Fruit fly (Drosophila melanogaster): ENCODE data around the gene Vps15.
A peak's percentile ranks its signal among the peaks of the same experiment; 100 is the strongest.

Vps15 gene

dm6 chr3R:9226701-9227313 is 18.9 kb downstream of the Vps15 start (continued):
- TF ChIP-seq Side (GFP tag; optimal IDR thresholded peaks at IDR 0.05) (peak; percentile 1), pfk (GFP tag; optimal IDR thresholded peaks at IDR 0.05) (peak; percentile 74), Dek (tag; optimal IDR thresholded peaks at IDR 0.05) (no peak), odd (GFP tag; optimal IDR thresholded peaks at IDR 0.05) (no peak), sqz (GFP tag; optimal IDR thresholded peaks at IDR 0.05) (peak; percentile 90), Dfd (GFP tag; optimal IDR thresholded peaks at IDR 0.05) (no peak), Mrtf (GFP tag; IDR thresholded peaks at IDR 0.05) (no peak), ci (GFP tag; IDR thresholded peaks at IDR 0.05) (no peak; the same call in 2 of the 3 replicates), Nf-YB (GFP tag; optimal IDR thresholded peaks at IDR 0.05) (peak; percentile 59), CG5180 (GFP tag; optimal IDR thresholded peaks at IDR 0.05) (no peak), CG2116 (GFP tag; optimal IDR thresholded peaks at IDR 0.05) (no peak), CG12299 (tag; optimal IDR thresholded peaks at IDR 0.05) (no peak), tup (GFP tag; optimal IDR thresholded peaks at IDR 0.05) (no peak), tx (GFP tag; optimal IDR thresholded peaks at IDR 0.05) (no peak), otp (GFP tag; IDR thresholded peaks at IDR 0.05) (peak; percentile 79), jing (GFP tag; optimal IDR thresholded peaks at IDR 0.05) (no peak), CG6654 (GFP tag; optimal IDR thresholded peaks at IDR 0.05) (no peak), Scr (GFP tag; IDR thresholded peaks at IDR 0.05; ENCODE audit: partially characterized antibody) (peak; percentile 46; the same call in 1 of the 2 replicates), crol (GFP tag; IDR thresholded peaks at IDR 0.05) (peak; percentile 100), CG4820 (GFP tag; optimal IDR thresholded peaks at IDR 0.05) (no peak), Ssrp (tag; optimal IDR thresholded peaks at IDR 0.05) (no peak), zen (tag; optimal IDR thresholded peaks at IDR 0.05) (no peak), CG11696 (GFP tag; IDR thresholded peaks at IDR 0.05) (no peak), sna (GFP tag; IDR thresholded peaks at IDR 0.05; ENCODE audit: partially characterized antibody) (0 out of 2 replicates have a peak, but pooled peaks have one; percentile 28), CG30403 (GFP tag; optimal IDR thresholded peaks at IDR 0.05) (no peak), CG13287 (GFP tag; IDR thresholded peaks at IDR 0.05; ENCODE audit: partially characterized antibody) (peak; percentile 63), Gug (GFP tag; IDR thresholded peaks at IDR 0.05) (no peak), chn (GFP tag; optimal IDR thresholded peaks at IDR 0.05) (no peak), CG34224 (GFP tag; IDR thresholded peaks at IDR 0.05; ENCODE audit: partially characterized antibody) (peak; percentile 57), CG17912 (GFP tag; optimal IDR thresholded peaks at IDR 0.05) (no peak), CG11398 (GFP tag; optimal IDR thresholded peaks at IDR 0.05) (no peak), CG30020 (tag; optimal IDR thresholded peaks at IDR 0.05) (no peak), Hr78 (GFP tag; optimal IDR thresholded peaks at IDR 0.05) (peak in 1 of 2 experiments; percentile 75), CG17186 (GFP tag; optimal IDR thresholded peaks at IDR 0.05) (no peak), chif (GFP tag; optimal IDR thresholded peaks at IDR 0.05) (no peak), CG32532 (GFP tag; IDR thresholded peaks at IDR 0.05) (peak; percentile 66; the same call in 1 of the 2 replicates), CG13894 (tag; optimal IDR thresholded peaks at IDR 0.05) (no peak), bigmax (GFP tag; optimal IDR thresholded peaks at IDR 0.05) (no peak), Poxn (GFP tag; IDR thresholded peaks at IDR 0.05) (no peak), gsb-n (tag; optimal IDR thresholded peaks at IDR 0.05) (peak; percentile 50), CG13775 (GFP tag; optimal IDR thresholded peaks at IDR 0.05) (no peak), CG8089 (GFP tag; optimal IDR thresholded peaks at IDR 0.05) (no peak), pita (GFP tag; optimal IDR thresholded peaks at IDR 0.05) (no peak), NFAT (GFP tag; IDR thresholded peaks at IDR 0.05) (no peak), CG10543 (GFP tag; optimal IDR thresholded peaks at IDR 0.05) (peak; percentile 37), scrt (GFP tag; optimal IDR thresholded peaks at IDR 0.05) (peak; percentile 50), CG1792 (GFP tag; optimal IDR thresholded peaks at IDR 0.05) (no peak), prd (optimal IDR thresholded peaks at IDR 0.05) (no peak), prd (GFP tag; IDR thresholded peaks at IDR 0.05) (no peak), BtbVII (GFP tag; optimal IDR thresholded peaks at IDR 0.05) (no peak)

All from whole organism, embryonic.